Worm (Caenorhabditis elegans) whole organism, young adult: ENCODE results near the gene ZK673.6.

ENCODE experiments used
- F49E8.2 ChIP-seq: sonication (generic microtip); optimal IDR thresholded peaks from 3 replicates; lab custom pipeline; 2017; ENCODE audit warnings: missing genetic modification characterization, mild to moderate bottlenecking, missing compliant biosample characterization, antibody characterized with exemption, moderate library complexity; ENCODE audit not compliant: insufficient read depth
- K11D2.4 ChIP-seq: fragments of 200-800 bp; sonication (Bioruptor generic); IDR thresholded peaks from 2 replicates; pipeline ENCODE4 v1.3.6; 2022; ENCODE audit warnings: missing genetic modification reagents, missing genetic modification characterization, missing compliant biosample characterization
- Y53G8AR.9 ChIP-seq: fragments of 200-800 bp; sonication (Bioruptor generic); conservative IDR thresholded peaks from 2 replicates; pipeline ENCODE4 v1.3.6; 2022; ENCODE audit warnings: missing genetic modification reagents, missing genetic modification characterization, missing compliant biosample characterization
- Y56A3A.18 ChIP-seq: fragments of 200-800 bp; sonication (Bioruptor generic); IDR thresholded peaks from 2 replicates; pipeline ENCODE4 v1.3.6; 2022; ENCODE audit warnings: missing genetic modification reagents, missing genetic modification characterization, missing compliant biosample characterization
- Y95B8A.8 ChIP-seq: fragments of 200-800 bp; sonication (Bioruptor generic); IDR thresholded peaks from 2 replicates; pipeline ENCODE4 v1.3.6; 2022; ENCODE audit warnings: missing genetic modification reagents, missing genetic modification characterization, missing compliant biosample characterization
- aptf-2 ChIP-seq: fragments of 200-800 bp; sonication (Bioruptor generic); conservative IDR thresholded peaks from 2 replicates; pipeline ENCODE4 v1.3.6; 2022; ENCODE audit warnings: missing genetic modification reagents, missing genetic modification characterization, missing compliant biosample characterization
- athp-1 ChIP-seq: sonication (generic microtip); optimal IDR thresholded peaks from 2 replicates; lab custom pipeline; 2017; ENCODE audit warnings: mild to moderate bottlenecking, missing genetic modification characterization, missing compliant biosample characterization
- attf-6 ChIP-seq: fragments of 200-800 bp; sonication (Bioruptor generic); IDR thresholded peaks from 2 replicates; pipeline ENCODE4 v1.3.6; 2022; ENCODE audit warnings: missing genetic modification reagents, missing genetic modification characterization, missing compliant biosample characterization
- bed-2 ChIP-seq: fragments of 200-800 bp; sonication (Bioruptor generic); IDR thresholded peaks from 2 replicates; pipeline ENCODE4 v1.3.6; 2022; ENCODE audit warnings: missing genetic modification reagents, missing genetic modification characterization, missing compliant biosample characterization
- ceh-100 ChIP-seq: fragments of 200-800 bp; sonication (Bioruptor generic); IDR thresholded peaks from 2 replicates; pipeline ENCODE4 v1.3.6; 2022; ENCODE audit warnings: missing genetic modification reagents, missing genetic modification characterization, missing compliant biosample characterization
- ceh-91 ChIP-seq: fragments of 200-800 bp; sonication (Bioruptor generic); IDR thresholded peaks from 2 replicates; pipeline ENCODE4 v1.3.6; 2022; ENCODE audit warnings: missing genetic modification reagents, missing genetic modification characterization, missing compliant biosample characterization
- egrh-3 ChIP-seq: fragments of 200-800 bp; sonication (Bioruptor generic); IDR thresholded peaks from 2 replicates; pipeline ENCODE4 v1.3.6; 2022; ENCODE audit warnings: missing genetic modification reagents, missing genetic modification characterization, missing compliant biosample characterization
- ets-4 ChIP-seq: fragments of 200-800 bp; sonication (Bioruptor generic); optimal IDR thresholded peaks from 2 replicates; lab custom pipeline; 2018; ENCODE audit warnings: mild to moderate bottlenecking, missing genetic modification characterization, missing compliant biosample characterization
- hmg-1.2 ChIP-seq: fragments of 200-800 bp; sonication (Bioruptor generic); IDR thresholded peaks from 2 replicates; pipeline ENCODE4 v1.3.6; 2022; ENCODE audit warnings: missing genetic modification reagents, missing genetic modification characterization, missing compliant biosample characterization
- lin-26 ChIP-seq: fragments of 200-800 bp; sonication (Bioruptor generic); IDR thresholded peaks from 2 replicates; pipeline ENCODE4 v1.3.6; 2022; ENCODE audit warnings: missing genetic modification reagents, missing genetic modification characterization, missing compliant biosample characterization
- lir-1 ChIP-seq: fragments of 200-800 bp; sonication (Bioruptor generic); conservative IDR thresholded peaks from 2 replicates; pipeline ENCODE4 v1.3.6; 2022; ENCODE audit warnings: missing genetic modification reagents, missing genetic modification characterization, missing compliant biosample characterization
- lsy-27 ChIP-seq: sonication (generic microtip); optimal IDR thresholded peaks from 2 replicates; lab custom pipeline; 2017; ENCODE audit warnings: missing genetic modification characterization, mild to moderate bottlenecking, missing compliant biosample characterization, antibody characterized with exemption, missing genotype, borderline replicate concordance; ENCODE audit not compliant: insufficient read depth
- madf-10 ChIP-seq: sonication (generic microtip); optimal IDR thresholded peaks from 2 replicates; lab custom pipeline; 2016; ENCODE audit warnings: mild to moderate bottlenecking, missing genetic modification characterization, missing compliant biosample characterization
- madf-3 ChIP-seq: fragments of 200-800 bp; sonication (Bioruptor generic); IDR thresholded peaks from 2 replicates; pipeline ENCODE4 v1.3.6; 2022; ENCODE audit warnings: missing genetic modification reagents, missing genetic modification characterization, missing compliant biosample characterization
- mcd-1 ChIP-seq: fragments of 200-800 bp; sonication (Bioruptor generic); IDR thresholded peaks from 2 replicates; pipeline ENCODE4 v1.3.6; 2022; ENCODE audit warnings: missing genetic modification reagents, missing genetic modification characterization, missing compliant biosample characterization
- nfya-2 ChIP-seq: fragments of 200-800 bp; sonication (Bioruptor generic); IDR thresholded peaks from 2 replicates; pipeline ENCODE4 v1.3.6; 2022; ENCODE audit warnings: missing genetic modification reagents, missing genetic modification characterization, missing compliant biosample characterization
- nhr-120 ChIP-seq: fragments of 200-800 bp; sonication (Bioruptor generic); IDR thresholded peaks from 2 replicates; pipeline ENCODE4 v1.3.6; 2022; ENCODE audit warnings: missing genetic modification characterization, missing compliant biosample characterization
- nhr-80 ChIP-seq: sonication (generic microtip); optimal IDR thresholded peaks from 2 replicates; lab custom pipeline; 2016; ENCODE audit warnings: missing genetic modification characterization, missing compliant biosample characterization
- nhr-90 ChIP-seq: sonication (generic microtip); optimal IDR thresholded peaks from 2 replicates; lab custom pipeline; 2016; ENCODE audit warnings: missing genotype, mild to moderate bottlenecking, missing genetic modification characterization, missing compliant biosample characterization
- pbrm-1 ChIP-seq: fragments of 200-800 bp; sonication (Bioruptor generic); IDR thresholded peaks from 2 replicates; pipeline ENCODE4 v1.3.6; 2022; ENCODE audit warnings: missing genetic modification reagents, missing genetic modification characterization, missing compliant biosample characterization
- pha-4 ChIP-seq: fragments of 150-350 bp; sonication (generic microtip); optimal IDR thresholded peaks from 2 replicates; lab custom pipeline; 2014; ENCODE audit warnings: missing biosample characterization, missing genetic modification reagents, missing genetic modification characterization
- rcor-1 ChIP-seq: fragments of 200-800 bp; sonication (Bioruptor generic); IDR thresholded peaks from 2 replicates; pipeline ENCODE4 v1.3.6; 2022; ENCODE audit warnings: missing genetic modification reagents, missing genetic modification characterization, missing compliant biosample characterization
- rec-8 ChIP-seq, 2 experiments: sonication (generic microtip); optimal IDR thresholded peaks; 2 replicates each; lab custom pipeline; 2016; ENCODE audit warnings: mild to moderate bottlenecking in 2 of 2, missing genetic modification characterization in 2 of 2, missing genetic modification reagents in 2 of 2, missing genotype in 2 of 2, missing biosample characterization in 1 of 2, missing compliant biosample characterization in 1 of 2, moderate library complexity in 1 of 2
- repo-1 ChIP-seq: sonication (generic microtip); optimal IDR thresholded peaks from 2 replicates; lab custom pipeline; 2017; ENCODE audit warnings: mild to moderate bottlenecking, missing genetic modification characterization, missing compliant biosample characterization
- somi-1 ChIP-seq: fragments of 200-800 bp; sonication (Bioruptor generic); optimal IDR thresholded peaks from 2 replicates; lab custom pipeline; 2018; ENCODE audit warnings: mild to moderate bottlenecking, missing genetic modification characterization, missing compliant biosample characterization
- sptf-2 ChIP-seq: fragments of 200-800 bp; sonication (Bioruptor generic); optimal IDR thresholded peaks from 2 replicates; lab custom pipeline; 2018; ENCODE audit warnings: mild to moderate bottlenecking, missing genetic modification characterization, missing compliant biosample characterization
- tlf-1 ChIP-seq: fragments of 200-800 bp; sonication (Bioruptor generic); optimal IDR thresholded peaks from 2 replicates; lab custom pipeline; 2018; ENCODE audit warnings: mild to moderate bottlenecking, missing genetic modification characterization, missing compliant biosample characterization
- zfh-2 ChIP-seq: fragments of 200-800 bp; sonication (Bioruptor generic); conservative IDR thresholded peaks from 2 replicates; pipeline ENCODE4 v1.3.6; 2022; ENCODE audit warnings: missing genetic modification reagents, missing genetic modification characterization, missing compliant biosample characterization
- ztf-25 ChIP-seq: fragments of 200-800 bp; sonication (Bioruptor generic); IDR thresholded peaks from 2 replicates; pipeline ENCODE4 v1.3.6; 2022; ENCODE audit warnings: missing genetic modification reagents, missing genetic modification characterization, missing compliant biosample characterization
- ztf-26 ChIP-seq: sonication (generic microtip); optimal IDR thresholded peaks from 2 replicates; lab custom pipeline; 2017; ENCODE audit warnings: missing genetic modification characterization, missing compliant biosample characterization

The ZK673.6 gene

DNA sequence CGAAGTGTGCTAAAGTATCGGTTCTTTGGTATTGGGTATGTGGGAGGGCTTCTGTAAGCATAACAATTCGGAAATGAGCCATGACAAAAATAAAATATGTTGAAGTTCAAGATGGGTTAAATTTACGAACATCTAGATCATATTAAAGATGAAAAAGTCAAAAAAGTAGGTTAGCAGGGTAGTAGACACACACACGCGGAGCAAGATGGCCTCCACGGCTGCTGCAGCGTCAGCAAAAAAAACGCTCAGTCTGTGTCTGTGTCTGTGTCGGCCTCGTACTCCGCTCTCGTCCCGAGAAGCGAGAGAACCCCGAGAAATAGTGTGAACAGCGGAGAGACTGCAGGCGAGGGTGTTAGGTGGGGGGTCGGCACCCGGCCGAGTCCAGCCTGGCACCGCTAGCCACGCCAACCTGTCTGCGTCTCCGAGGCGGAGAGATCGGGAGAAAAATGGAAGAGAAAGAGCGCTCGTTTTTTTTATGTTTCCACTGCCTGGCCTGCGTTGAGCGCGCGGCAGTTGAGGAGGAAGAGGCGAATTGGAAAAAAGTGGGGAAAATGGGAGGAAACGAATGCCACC lies 38.4 kb upstream of the ZK673.6 start, which contains the start of gene myrf-1 (continued):
- no peak for TF ChIP-seq Y95B8A.8 (GFP tag; lab: Robert Waterston, UW)
- peak; percentile 81 for TF ChIP-seq mcd-1 (GFP tag; lab: Robert Waterston, UW)
- TF ChIP-seq somi-1 (GFP tag; lab: Kevin White, UChicago), result peak; percentile 75
- no peak for TF ChIP-seq aptf-2 (GFP tag; lab: Robert Waterston, UW)
- 0 out of 2 replicates have a peak, but pooled peaks have one; percentile 47 for TF ChIP-seq rcor-1 (GFP tag; lab: Robert Waterston, UW)
- TF ChIP-seq nhr-120 (GFP tag; lab: Robert Waterston, UW), result no peak
- peak; percentile 18 for TF ChIP-seq nhr-90
- TF ChIP-seq tlf-1, result no peak
- no peak for TF ChIP-seq Y53G8AR.9 (GFP tag; lab: Robert Waterston, UW)
- TF ChIP-seq Y56A3A.18 (GFP tag; lab: Robert Waterston, UW), result no peak
- no peak for TF ChIP-seq lir-1
- TF ChIP-seq egrh-3 (GFP tag; lab: Robert Waterston, UW), result peak; percentile 97
- peak; percentile 33 for TF ChIP-seq ztf-26
- TF ChIP-seq nfya-2 (GFP tag; lab: Robert Waterston, UW), result no peak
- peak; percentile 79 for TF ChIP-seq lin-26
- no peak; the same call in 1 of the 2 replicates for TF ChIP-seq madf-3
- TF ChIP-seq ceh-91 (GFP tag; lab: Robert Waterston, UW), result no peak
- no peak for TF ChIP-seq pha-4 (tag; lab: Kevin White, UChicago)
- TF ChIP-seq madf-10 (tag; lab: Kevin White, UChicago), result peak; percentile 57
- TF ChIP-seq pbrm-1, result peak; percentile 69; the same call in 1 of the 2 replicates
- peak; percentile 71 for TF ChIP-seq sptf-2
- TF ChIP-seq rec-8 (tag; optimal IDR thresholded peaks at IDR 0.05; lab: Kevin White, UChicago), result no peak

- TF ChIP-seq ceh-100 (GFP tag; lab: Robert Waterston, UW) (no peak), K11D2.4 (no peak), zfh-2 (GFP tag; lab: Robert Waterston, UW) (0 out of 2 replicates have a peak, but pooled peaks have one; percentile 17), hmg-1.2 (GFP tag; lab: Robert Waterston, UW) (peak; percentile 68; the same call in 1 of the 2 replicates), nhr-80 (tag; lab: Kevin White, UChicago) (peak; percentile 17)
These were observed 37.4 kb upstream of the ZK673.6 start for ce11 chrII:10501578-10501977.

- no peak for TF ChIP-seq sptf-2
- TF ChIP-seq F49E8.2 (tag; lab: Kevin White, UChicago), result no peak
- TF ChIP-seq attf-6 (GFP tag; lab: Robert Waterston, UW), result no peak
- no peak for TF ChIP-seq pbrm-1
- no peak for TF ChIP-seq ztf-25 (GFP tag; lab: Robert Waterston, UW)
- TF ChIP-seq athp-1 (tag; lab: Kevin White, UChicago), result no peak
These were observed 36.5 kb upstream of the ZK673.6 start for ce11 chrII:10500674-10501073.

- TF ChIP-seq repo-1 (tag; lab: Kevin White, UChicago), result no peak
These were observed 31.8 kb upstream of the ZK673.6 start, which contains the start of gene ZK666.12 for ce11 chrII:10495912-10496311. Gene ZK666.12, plus strand, starts transcription at chrII:10496212.

DNA sequence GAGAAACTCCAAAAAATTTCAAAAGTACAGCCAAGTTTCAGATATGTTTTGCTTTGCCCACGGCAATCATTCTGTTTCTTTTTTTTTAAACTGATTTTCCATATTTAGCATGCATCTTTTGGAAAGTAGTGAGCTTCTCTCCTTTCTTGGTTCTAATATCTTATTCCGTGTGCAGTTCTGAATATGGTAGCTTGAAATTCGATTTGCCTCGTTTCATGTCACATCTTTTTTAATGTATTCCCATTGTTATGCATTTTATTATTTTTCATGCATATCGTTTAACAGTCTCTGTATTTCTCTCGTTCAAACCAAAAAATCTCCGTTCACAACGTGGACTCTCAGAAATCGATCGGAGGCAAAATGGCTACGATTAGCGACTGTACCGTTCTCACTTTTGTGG lies 30.3 kb upstream of the ZK673.6 start, which contains the start of gene ZK666.14:
TSS of gene ZK666.14 (plus strand) at position 301 of the 400 bp plus-strand sequence.
- TF ChIP-seq bed-2 (GFP tag; lab: Robert Waterston, UW) (no peak), lsy-27 (no peak), ceh-100 (GFP tag; lab: Robert Waterston, UW) (no peak), ets-4 (GFP tag; lab: Kevin White, UChicago) (no peak)
- TF ChIP-seq, all 124 proteins: peak for 0
